Fruit fly (Drosophila melanogaster) whole organism, embryonic: Measurements from ENCODE around the gene Cp7Fa.

Experiments
- CG10979 ChIP-seq: fragments of 200-800 bp; sonication (Bioruptor generic); optimal IDR thresholded peaks from 2 replicates; lab custom pipeline; 2018; ENCODE audit warnings: missing biosample characterization, mild to moderate bottlenecking, missing genetic modification characterization, moderate library complexity
- CG12299 ChIP-seq: fragments of 200-800 bp; sonication (Bioruptor generic); optimal IDR thresholded peaks from 2 replicates; lab custom pipeline; 2018; ENCODE audit warnings: missing biosample characterization, mild to moderate bottlenecking, missing genetic modification characterization
- CG13424 ChIP-seq: fragments of 200-800 bp; sonication (Bioruptor generic); optimal IDR thresholded peaks from 2 replicates; lab custom pipeline; 2019; ENCODE audit warnings: missing biosample characterization, mild to moderate bottlenecking, missing genetic modification characterization, moderate library complexity
- CG15269 ChIP-seq: fragments of 200-800 bp; sonication (Bioruptor generic); optimal IDR thresholded peaks from 2 replicates; lab custom pipeline; 2018; ENCODE audit warnings: missing biosample characterization, mild to moderate bottlenecking, missing genetic modification characterization, moderate library complexity
- CG15601 ChIP-seq: fragments of 200-800 bp; sonication (Bioruptor generic); optimal IDR thresholded peaks from 3 replicates; lab custom pipeline; 2019; ENCODE audit warnings: missing biosample characterization, mild to moderate bottlenecking, missing genetic modification characterization, moderate library complexity
- CG1603 ChIP-seq: fragments of 200-800 bp; sonication (Bioruptor generic); optimal IDR thresholded peaks from 2 replicates; lab custom pipeline; 2019; ENCODE audit warnings: missing biosample characterization, mild to moderate bottlenecking, missing genetic modification characterization, moderate library complexity
- CG17385 ChIP-seq: fragments of 200-800 bp; sonication (Bioruptor generic); optimal IDR thresholded peaks from 3 replicates; lab custom pipeline; 2018; ENCODE audit warnings: missing biosample characterization, mild to moderate bottlenecking, missing genetic modification characterization
- CG17568 ChIP-seq: fragments of 200-800 bp; sonication (Bioruptor generic); optimal IDR thresholded peaks from 2 replicates; lab custom pipeline; 2018; ENCODE audit warnings: missing biosample characterization, mild to moderate bottlenecking, missing genetic modification characterization, moderate library complexity
- CG17912 ChIP-seq: fragments of 200-800 bp; sonication (Bioruptor generic); optimal IDR thresholded peaks from 2 replicates; lab custom pipeline; 2018; ENCODE audit warnings: missing biosample characterization, mild to moderate bottlenecking, missing genetic modification characterization
- CG2678 ChIP-seq: fragments of 200-800 bp; sonication (Bioruptor generic); optimal IDR thresholded peaks from 3 replicates; lab custom pipeline; 2019; ENCODE audit warnings: missing biosample characterization, mild to moderate bottlenecking, missing genetic modification characterization, moderate library complexity
- CG2712 ChIP-seq: fragments of 200-800 bp; optimal IDR thresholded peaks from 3 replicates; lab custom pipeline; 2019; ENCODE audit warnings: missing biosample characterization, mild to moderate bottlenecking, missing genetic modification characterization, moderate library complexity
- CG3163 ChIP-seq: fragments of 200-800 bp; sonication (Bioruptor generic); optimal IDR thresholded peaks from 3 replicates; lab custom pipeline; 2016; ENCODE audit warnings: missing biosample characterization, missing genetic modification characterization
- CG3847 ChIP-seq: fragments of 200-800 bp; sonication (Bioruptor generic); IDR thresholded peaks from 2 replicates; pipeline ENCODE4 v1.3.6; 2022; ENCODE audit warnings: missing biosample characterization, missing genetic modification characterization
- CG3995 ChIP-seq: fragments of 200-800 bp; sonication (Bioruptor generic); optimal IDR thresholded peaks from 3 replicates; lab custom pipeline; 2016; ENCODE audit warnings: missing biosample characterization, missing genetic modification characterization
- CG42726 ChIP-seq: fragments of 200-800 bp; sonication (Bioruptor generic); IDR thresholded peaks from 2 replicates; pipeline ENCODE4 v1.3.6; 2022; ENCODE audit warnings: missing biosample characterization, missing genetic modification characterization; ENCODE audit not compliant: partially characterized antibody
- CG4328 ChIP-seq: fragments of 200-800 bp; sonication (Bioruptor generic); optimal IDR thresholded peaks from 3 replicates; lab custom pipeline; 2017; ENCODE audit warnings: missing biosample characterization, missing genetic modification reagents, missing genetic modification characterization
- CG6254 ChIP-seq: fragments of 200-800 bp; sonication (Bioruptor generic); optimal IDR thresholded peaks from 3 replicates; lab custom pipeline; 2017; ENCODE audit warnings: mild to moderate bottlenecking, missing biosample characterization, missing genetic modification reagents, missing genetic modification characterization
- CG6813 ChIP-seq: fragments of 200-800 bp; sonication (Bioruptor generic); optimal IDR thresholded peaks from 2 replicates; lab custom pipeline; 2017; ENCODE audit warnings: missing biosample characterization, missing genetic modification characterization, mild to moderate bottlenecking, moderate library complexity, missing genetic modification reagents
- CG7745 ChIP-seq: fragments of 200-800 bp; sonication (Bioruptor generic); optimal IDR thresholded peaks from 2 replicates; lab custom pipeline; 2018; ENCODE audit warnings: missing biosample characterization, mild to moderate bottlenecking, missing genetic modification characterization, moderate library complexity
- CG8089 ChIP-seq: fragments of 200-800 bp; sonication (Bioruptor generic); optimal IDR thresholded peaks from 3 replicates; lab custom pipeline; 2016; ENCODE audit warnings: missing biosample characterization, missing genetic modification characterization
- CG8924 ChIP-seq: fragments of 200-800 bp; optimal IDR thresholded peaks from 3 replicates; lab custom pipeline; 2019; ENCODE audit warnings: missing biosample characterization, mild to moderate bottlenecking, missing genetic modification characterization, moderate library complexity
- CoRest ChIP-seq: fragments of 200-800 bp; sonication (Bioruptor generic); optimal IDR thresholded peaks from 3 replicates; lab custom pipeline; 2018; ENCODE audit warnings: missing biosample characterization, mild to moderate bottlenecking, missing genetic modification characterization, moderate library complexity
- CrebB ChIP-seq: fragments of 200-800 bp; sonication (Bioruptor generic); optimal IDR thresholded peaks from 3 replicates; lab custom pipeline; 2018; ENCODE audit warnings: missing biosample characterization, mild to moderate bottlenecking, missing genetic modification characterization
- Dll ChIP-seq: fragments of 200-800 bp; sonication (Bioruptor generic); IDR thresholded peaks from 4 replicates; pipeline ENCODE4 v1.3.6; 2022; ENCODE audit warnings: missing biosample characterization, missing genetic modification characterization; ENCODE audit not compliant: partially characterized antibody
- Fer3 ChIP-seq: fragments of 200-800 bp; sonication (Bioruptor generic); optimal IDR thresholded peaks from 2 replicates; lab custom pipeline; 2018; ENCODE audit warnings: missing biosample characterization, mild to moderate bottlenecking, missing genetic modification characterization, moderate library complexity
- HLH4C ChIP-seq: fragments of 200-800 bp; sonication (Bioruptor generic); IDR thresholded peaks from 3 replicates; pipeline ENCODE4 v1.3.6; 2022; ENCODE audit warnings: missing biosample characterization, missing genetic modification characterization; ENCODE audit not compliant: partially characterized antibody
- Hr51 ChIP-seq, 2 experiments: fragments of 200-800 bp; sonication (Bioruptor generic); optimal IDR thresholded peaks; 2 replicates in 1 of 2; 3 replicates in 1 of 2; lab custom pipeline; 2016 to 2018; ENCODE audit warnings: missing biosample characterization in 2 of 2, missing genetic modification characterization in 2 of 2, mild to moderate bottlenecking in 1 of 2, moderate library complexity in 1 of 2
- Hsf ChIP-seq: fragments of 200-800 bp; sonication (Bioruptor generic); optimal IDR thresholded peaks from 3 replicates; lab custom pipeline; 2016; ENCODE audit warnings: missing biosample characterization, missing genetic modification characterization
- Stat92E ChIP-seq, 3 experiments: fragments of >200 bp in 2 of 3; fragments of 200-800 bp in 1 of 3; sonication (Bioruptor generic) in 1 of 3; optimal IDR thresholded peaks; 2 replicates each; lab custom pipeline; 2017 to 2019; ENCODE audit warnings: missing biosample characterization in 3 of 3, missing genetic modification characterization in 3 of 3, mild to moderate bottlenecking in 1 of 3, moderate library complexity in 1 of 3
- Vsx1 ChIP-seq: fragments of 200-800 bp; sonication (Bioruptor generic); optimal IDR thresholded peaks from 2 replicates; lab custom pipeline; 2017; ENCODE audit warnings: missing biosample characterization, mild to moderate bottlenecking, missing genetic modification characterization, missing genetic modification reagents
- bbx ChIP-seq: fragments of 200-800 bp; sonication (Bioruptor generic); IDR thresholded peaks from 2 replicates; pipeline ENCODE4 v1.3.6; 2022; ENCODE audit warnings: missing biosample characterization, missing genetic modification characterization; ENCODE audit not compliant: partially characterized antibody
- ci ChIP-seq: fragments of 200-800 bp; sonication (Bioruptor generic); IDR thresholded peaks from 3 replicates; pipeline ENCODE4 v1.3.6; 2022; ENCODE audit warnings: missing biosample characterization, missing genetic modification characterization
- dm ChIP-seq: fragments of 200-800 bp; sonication (Bioruptor generic); optimal IDR thresholded peaks from 3 replicates; lab custom pipeline; 2016; ENCODE audit warnings: missing biosample characterization, missing genetic modification characterization
- gcm ChIP-seq: fragments of 200-800 bp; sonication (Bioruptor generic); optimal IDR thresholded peaks from 2 replicates; lab custom pipeline; 2019; ENCODE audit warnings: missing biosample characterization, mild to moderate bottlenecking, missing genetic modification characterization, moderate library complexity
- grau ChIP-seq: fragments of 200-800 bp; optimal IDR thresholded peaks from 3 replicates; lab custom pipeline; 2019; ENCODE audit warnings: missing biosample characterization, mild to moderate bottlenecking, missing genetic modification characterization, moderate library complexity
- her ChIP-seq: fragments of 200-800 bp; sonication (Bioruptor generic); optimal IDR thresholded peaks from 2 replicates; lab custom pipeline; 2016; ENCODE audit warnings: missing biosample characterization, missing genetic modification characterization
- inv ChIP-seq: fragments of 200-800 bp; sonication (Bioruptor generic); IDR thresholded peaks from 2 replicates; pipeline ENCODE4 v1.3.6; 2022; ENCODE audit warnings: missing biosample characterization, missing genetic modification characterization; ENCODE audit not compliant: partially characterized antibody
- lilli ChIP-seq: fragments of 200-800 bp; sonication (Bioruptor generic); optimal IDR thresholded peaks from 3 replicates; lab custom pipeline; 2016; ENCODE audit warnings: missing biosample characterization, missing genetic modification characterization
- mld ChIP-seq: fragments of 200-800 bp; sonication (Bioruptor generic); IDR thresholded peaks from 3 replicates; pipeline ENCODE4 v1.3.6; 2022; ENCODE audit warnings: missing biosample characterization, missing genetic modification characterization; ENCODE audit not compliant: partially characterized antibody
- nerfin-2 ChIP-seq: fragments of 200-800 bp; sonication (Bioruptor generic); IDR thresholded peaks from 2 replicates; pipeline ENCODE4 v1.3.6; 2022; ENCODE audit warnings: missing biosample characterization, missing genetic modification characterization; ENCODE audit not compliant: partially characterized antibody
- nom ChIP-seq: fragments of 200-800 bp; sonication (Bioruptor generic); optimal IDR thresholded peaks from 2 replicates; lab custom pipeline; 2017; ENCODE audit warnings: missing biosample characterization, missing genetic modification characterization, mild to moderate bottlenecking, moderate library complexity, missing genetic modification reagents
- otp ChIP-seq: fragments of 200-800 bp; sonication (Bioruptor generic); IDR thresholded peaks from 3 replicates; pipeline ENCODE4, ENCODE4 v1.3.6; 2022; ENCODE audit warnings: missing biosample characterization, missing genetic modification characterization
- pzg ChIP-seq: fragments of 200-800 bp; sonication (Bioruptor generic); optimal IDR thresholded peaks from 3 replicates; lab custom pipeline; 2018; ENCODE audit warnings: missing biosample characterization, mild to moderate bottlenecking, missing genetic modification characterization, moderate library complexity
- sens ChIP-seq: fragments of 200-800 bp; sonication (Bioruptor generic); peaks from one replicate; lab custom pipeline; 2016; ENCODE audit warnings: missing biosample characterization, missing genetic modification characterization
- tna ChIP-seq: fragments of 200-800 bp; sonication (Bioruptor generic); IDR thresholded peaks from 2 replicates; pipeline ENCODE4 v1.3.6; 2022; ENCODE audit warnings: missing biosample characterization, missing genetic modification characterization; ENCODE audit not compliant: partially characterized antibody

Cp7Fa gene

DNA sequence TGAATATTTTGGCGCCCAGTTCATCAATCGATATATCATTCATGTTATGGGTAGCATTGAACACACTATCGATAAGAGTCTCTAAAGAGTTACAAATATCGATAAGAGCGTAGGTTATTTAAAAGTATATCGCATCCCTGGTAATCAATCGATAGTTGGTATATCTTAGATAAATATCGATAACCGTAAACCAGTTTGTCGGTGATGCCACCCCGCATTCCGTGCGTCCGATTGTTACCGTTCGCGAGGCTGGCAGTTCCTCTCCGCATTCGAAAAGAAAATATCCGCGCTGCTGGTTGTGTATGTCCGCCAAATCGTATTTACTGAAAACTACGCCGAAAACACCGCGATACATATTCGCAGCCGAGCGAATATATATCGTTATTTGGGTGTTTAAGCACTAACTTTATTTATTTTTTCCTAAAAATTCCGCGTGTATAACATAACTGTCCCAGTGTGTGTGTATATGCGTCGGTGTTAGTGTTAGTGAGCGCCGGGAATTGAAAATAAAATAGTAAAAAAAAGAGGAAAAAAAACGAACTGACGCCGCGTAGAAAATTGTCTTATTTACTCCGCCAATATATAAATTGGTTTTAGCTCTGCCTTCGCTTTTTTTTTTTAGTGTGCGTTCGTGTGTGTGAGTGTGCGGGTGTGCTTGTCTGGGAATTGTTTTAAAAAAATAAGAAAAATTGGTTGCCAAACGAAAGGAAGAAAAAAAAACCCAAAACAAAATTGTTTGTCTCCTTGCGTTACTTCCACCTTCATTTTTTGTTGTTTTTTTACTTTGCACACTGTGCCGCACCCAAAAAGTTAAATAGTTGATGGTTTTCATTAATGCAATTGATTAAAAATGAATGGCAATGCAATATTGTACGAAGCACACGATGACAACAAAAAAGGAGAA lies 46.7 kb downstream of the Cp7Fa start, which contains the start of gene Nrg (continued):
- TF ChIP-seq CG6254 (GFP tag; lab: Kevin White, UChicago) (no peak), inv (GFP tag; lab: Robert Waterston, UW) (peak; percentile 98), CG3163 (GFP tag; lab: Kevin White, UChicago) (peak; percentile 13), CG42726 (GFP tag; lab: Robert Waterston, UW) (peak; percentile 99), CG17912 (GFP tag; lab: Kevin White, UChicago) (peak; percentile 18), her (GFP tag; lab: Kevin White, UChicago) (peak; percentile 7), CrebB (peak; percentile 72), CG17568 (peak; percentile 18), lilli (peak; percentile 38), dm (GFP tag; lab: Kevin White, UChicago) (peak; percentile 46), CG7745 (tag; lab: Kevin White, UChicago) (no peak), tna (GFP tag; lab: Robert Waterston, UW) (peak; percentile 99), Dll (GFP tag; lab: Robert Waterston, UW) (peak; percentile 100), nerfin-2 (GFP tag; lab: Robert Waterston, UW) (peak; percentile 98), CG8089 (GFP tag; lab: Kevin White, UChicago) (peak; percentile 9), CG17385 (peak; percentile 13), bbx (GFP tag; lab: Robert Waterston, UW) (peak; percentile 100), HLH4C (GFP tag; lab: Robert Waterston, UW) (peak; percentile 99), CG6813 (GFP tag; lab: Kevin White, UChicago) (peak; percentile 24), ci (peak; percentile 80; the same call in 2 of the 3 replicates), sens (GFP tag; lab: Kevin White, UChicago) (peak; percentile 82), CG15269 (tag; lab: Kevin White, UChicago) (peak; percentile 41), CG15601 (tag; lab: Kevin White, UChicago) (peak; percentile 62), CG13424 (peak; percentile 37), CG12299 (tag; lab: Kevin White, UChicago) (peak; percentile 59), mld (peak; percentile 98), CG3847 (GFP tag; lab: Robert Waterston, UW) (peak; percentile 75), CG1603 (peak; percentile 87), CG2678 (tag; lab: Kevin White, UChicago) (peak; percentile 27), CG10979 (tag; lab: Kevin White, UChicago) (peak; percentile 1), CoRest (tag; lab: Kevin White, UChicago) (peak; percentile 34), gcm (GFP tag; lab: Kevin White, UChicago) (peak; percentile 14), Stat92E (GFP tag; optimal IDR thresholded peaks at IDR 0.05; lab: Kevin White, UChicago) (peak in 1 of 3 experiments; percentile 57), Hr51 (GFP tag; optimal IDR thresholded peaks at IDR 0.05; lab: Kevin White, UChicago) (peak in 1 of 2 experiments; percentile 2), CG8924 (tag; lab: Kevin White, UChicago) (peak; percentile 59), CG3995 (GFP tag; lab: Kevin White, UChicago) (peak; percentile 78), Vsx1 (GFP tag; lab: Kevin White, UChicago) (peak; percentile 51), Fer3 (peak; percentile 19), nom (GFP tag; lab: Kevin White, UChicago) (peak; percentile 40), CG4328 (peak; percentile 42), grau (peak; percentile 47), Hsf (GFP tag; lab: Kevin White, UChicago) (peak; percentile 9), otp (GFP tag; lab: Robert Waterston, UW) (0 out of 3 replicates have a peak, but pooled peaks have one; percentile 52), CG2712 (tag; lab: Kevin White, UChicago) (peak; percentile 48), pzg (peak; percentile 99)
